Fruit fly (Drosophila melanogaster) whole organism, embryonic: ENCODE results near the gene Bet3.

ENCODE experiments used
- C15 ChIP-seq: fragments of 200-800 bp; sonication (Bioruptor generic); IDR thresholded peaks from 3 replicates; pipeline ENCODE4 v1.3.6; 2022; ENCODE audit warnings: missing biosample characterization, missing genetic modification characterization
- CG10321 ChIP-seq: fragments of 200-800 bp; sonication (Bioruptor generic); IDR thresholded peaks from 2 replicates; pipeline ENCODE4 v1.3.6; 2022; ENCODE audit warnings: missing biosample characterization, missing genetic modification characterization
- CG14441 ChIP-seq: fragments of 200-800 bp; sonication (Bioruptor generic); IDR thresholded peaks from 2 replicates; pipeline ENCODE4 v1.3.6; 2022; ENCODE audit warnings: missing biosample characterization, missing genetic modification characterization
- CG18764 ChIP-seq: fragments of 200-800 bp; sonication (Bioruptor generic); optimal IDR thresholded peaks from 3 replicates; lab custom pipeline; 2016; ENCODE audit warnings: missing biosample characterization, missing genetic modification characterization
- CG2889 ChIP-seq: fragments of 200-800 bp; sonication (Bioruptor generic); IDR thresholded peaks from 3 replicates; pipeline ENCODE4 v1.3.6; 2022; ENCODE audit warnings: missing biosample characterization, missing genetic modification characterization
- CG31441 ChIP-seq: fragments of 200-800 bp; sonication (Bioruptor generic); IDR thresholded peaks from 2 replicates; pipeline ENCODE4 v1.3.6; 2022; ENCODE audit warnings: missing biosample characterization, missing genetic modification characterization
- CG32532 ChIP-seq: fragments of 200-800 bp; sonication (Bioruptor generic); IDR thresholded peaks from 2 replicates; pipeline ENCODE4 v1.3.6; 2022; ENCODE audit warnings: missing biosample characterization, missing genetic modification characterization
- CG34224 ChIP-seq: fragments of 200-800 bp; sonication (Bioruptor generic); IDR thresholded peaks from 3 replicates; pipeline ENCODE4 v1.3.6; 2022; ENCODE audit warnings: missing biosample characterization, missing genetic modification characterization; ENCODE audit not compliant: partially characterized antibody
- CG34376 ChIP-seq: fragments of 200-800 bp; sonication (Bioruptor generic); optimal IDR thresholded peaks from 2 replicates; lab custom pipeline; 2018; ENCODE audit warnings: missing biosample characterization, mild to moderate bottlenecking, missing genetic modification characterization
- CG4404 ChIP-seq: fragments of 200-800 bp; sonication (Bioruptor generic); IDR thresholded peaks from 2 replicates; pipeline ENCODE4 v1.3.6; 2022; ENCODE audit warnings: missing biosample characterization, missing genetic modification characterization
- CG5953 ChIP-seq: fragments of 200-800 bp; sonication (Bioruptor generic); IDR thresholded peaks from 2 replicates; pipeline ENCODE4 v1.3.6; 2022; ENCODE audit warnings: missing biosample characterization, missing genetic modification characterization
- CG6254 ChIP-seq: fragments of 200-800 bp; sonication (Bioruptor generic); optimal IDR thresholded peaks from 3 replicates; lab custom pipeline; 2017; ENCODE audit warnings: mild to moderate bottlenecking, missing biosample characterization, missing genetic modification reagents, missing genetic modification characterization
- CG6689 ChIP-seq: fragments of 200-800 bp; sonication (Bioruptor generic); IDR thresholded peaks from 2 replicates; pipeline ENCODE4 v1.3.6; 2022; ENCODE audit warnings: missing biosample characterization, missing genetic modification characterization
- CG8089 ChIP-seq: fragments of 200-800 bp; sonication (Bioruptor generic); optimal IDR thresholded peaks from 3 replicates; lab custom pipeline; 2016; ENCODE audit warnings: missing biosample characterization, missing genetic modification characterization
- CG8765 ChIP-seq: fragments of 200-800 bp; sonication (Bioruptor generic); IDR thresholded peaks from 2 replicates; pipeline ENCODE4 v1.3.6; 2022; ENCODE audit warnings: missing biosample characterization, missing genetic modification characterization
- CoRest ChIP-seq: fragments of 200-800 bp; sonication (Bioruptor generic); optimal IDR thresholded peaks from 3 replicates; lab custom pipeline; 2018; ENCODE audit warnings: missing biosample characterization, mild to moderate bottlenecking, missing genetic modification characterization, moderate library complexity
- Deaf1 ChIP-seq: fragments of 200-800 bp; optimal IDR thresholded peaks from 3 replicates; lab custom pipeline; 2019; ENCODE audit warnings: missing biosample characterization, mild to moderate bottlenecking, missing genetic modification characterization, moderate library complexity
- Drgx ChIP-seq: fragments of 200-800 bp; sonication (Bioruptor generic); IDR thresholded peaks from 2 replicates; pipeline ENCODE4 v1.3.6; 2022; ENCODE audit warnings: missing biosample characterization, missing genetic modification characterization
- H2.0 ChIP-seq: fragments of 200-800 bp; sonication (Bioruptor generic); IDR thresholded peaks from 2 replicates; pipeline ENCODE4 v1.3.6; 2022; ENCODE audit warnings: missing biosample characterization, missing genetic modification characterization
- Lhr ChIP-seq: fragments of 200-800 bp; sonication (Bioruptor generic); optimal IDR thresholded peaks from 3 replicates; lab custom pipeline; 2017; ENCODE audit warnings: mild to moderate bottlenecking, missing biosample characterization, missing genetic modification reagents, missing genetic modification characterization
- Med ChIP-seq: fragments of 200-800 bp; sonication (Bioruptor generic); peaks from one replicate; lab custom pipeline; 2016; ENCODE audit warnings: missing biosample characterization, missing genetic modification characterization, mild to moderate bottlenecking, inconsistent platforms, moderate library complexity
- Optix ChIP-seq: fragments of 200-800 bp; sonication (Bioruptor generic); IDR thresholded peaks from 3 replicates; pipeline ENCODE4 v1.3.6; 2022; ENCODE audit warnings: missing biosample characterization, missing genetic modification characterization
- PHDP ChIP-seq: fragments of 200-800 bp; sonication (Bioruptor generic); optimal IDR thresholded peaks from 3 replicates; lab custom pipeline; 2018; ENCODE audit warnings: missing biosample characterization, mild to moderate bottlenecking, missing genetic modification characterization, moderate library complexity
- Sox102F ChIP-seq: fragments of 200-800 bp; sonication (Bioruptor generic); optimal IDR thresholded peaks from 2 replicates; lab custom pipeline; 2018; ENCODE audit warnings: missing biosample characterization, mild to moderate bottlenecking, missing genetic modification characterization, moderate library complexity
- TFAM ChIP-seq: fragments of 200-800 bp; sonication (Bioruptor generic); optimal IDR thresholded peaks from 2 replicates; lab custom pipeline; 2017; ENCODE audit warnings: missing biosample characterization, missing genetic modification characterization, inconsistent platforms
- Usf ChIP-seq: fragments of 200-800 bp; sonication (Bioruptor generic); optimal IDR thresholded peaks from 2 replicates; lab custom pipeline; 2017; ENCODE audit warnings: missing genotype, missing biosample characterization, missing genetic modification characterization
- Xrp1 ChIP-seq: fragments of 200-800 bp; sonication (Bioruptor generic); IDR thresholded peaks from 2 replicates; pipeline ENCODE4 v1.3.6; 2022; ENCODE audit warnings: missing biosample characterization, missing genetic modification characterization
- ap ChIP-seq: fragments of 200-800 bp; sonication (Bioruptor generic); IDR thresholded peaks from 2 replicates; pipeline ENCODE4 v1.3.6; 2022; ENCODE audit warnings: missing biosample characterization, missing genetic modification characterization
- ara ChIP-seq: fragments of 200-800 bp; sonication (Bioruptor generic); IDR thresholded peaks from 2 replicates; pipeline ENCODE4 v1.3.6; 2022; ENCODE audit warnings: missing biosample characterization, missing genetic modification characterization
- ase ChIP-seq: fragments of 200-800 bp; sonication (Bioruptor generic); IDR thresholded peaks from 3 replicates; pipeline ENCODE4 v1.3.6; 2022; ENCODE audit warnings: missing biosample characterization, missing genetic modification characterization
- bbx ChIP-seq: fragments of 200-800 bp; sonication (Bioruptor generic); IDR thresholded peaks from 2 replicates; pipeline ENCODE4 v1.3.6; 2022; ENCODE audit warnings: missing biosample characterization, missing genetic modification characterization; ENCODE audit not compliant: partially characterized antibody
- ci ChIP-seq: fragments of 200-800 bp; sonication (Bioruptor generic); IDR thresholded peaks from 3 replicates; pipeline ENCODE4 v1.3.6; 2022; ENCODE audit warnings: missing biosample characterization, missing genetic modification characterization
- en ChIP-seq: fragments of 200-800 bp; sonication (Bioruptor generic); optimal IDR thresholded peaks from 2 replicates; lab custom pipeline; 2016; ENCODE audit warnings: missing biosample characterization, missing genetic modification characterization
- gsb-n ChIP-seq: fragments of 200-800 bp; sonication (Bioruptor generic); optimal IDR thresholded peaks from 3 replicates; lab custom pipeline; 2018; ENCODE audit warnings: missing biosample characterization, mild to moderate bottlenecking, missing genetic modification characterization
- hkb ChIP-seq, 2 experiments: fragments of 200-800 bp in 1 of 2; fragments of >200 bp in 1 of 2; sonication (Bioruptor generic) in 1 of 2; IDR thresholded peaks in 1 of 2; optimal IDR thresholded peaks in 1 of 2; 2 replicates each; pipeline versions ENCODE4 v1.3.6 to Lab custom; 2017 to 2022; ENCODE audit warnings: missing biosample characterization in 1 of 2, missing genetic modification characterization in 1 of 2
- klu ChIP-seq: fragments of 200-800 bp; sonication (Bioruptor generic); IDR thresholded peaks from 2 replicates; pipeline ENCODE4 v1.3.6; 2022; ENCODE audit warnings: missing biosample characterization, missing genetic modification characterization
- lilli ChIP-seq: fragments of 200-800 bp; sonication (Bioruptor generic); optimal IDR thresholded peaks from 3 replicates; lab custom pipeline; 2016; ENCODE audit warnings: missing biosample characterization, missing genetic modification characterization
- lmd ChIP-seq: fragments of 200-800 bp; sonication (Bioruptor generic); IDR thresholded peaks from 2 replicates; pipeline ENCODE4 v1.3.6; 2022; ENCODE audit warnings: missing biosample characterization, missing genetic modification characterization
- pan ChIP-seq, 4 experiments: fragments of >200 bp in 3 of 4; fragments of 200-800 bp in 1 of 4; sonication (Bioruptor generic) in 1 of 4; optimal IDR thresholded peaks in 3 of 4; IDR thresholded peaks in 1 of 4; 2 replicates each; pipeline versions ENCODE4 v1.3.6 to Lab custom; 2017 to 2022; ENCODE audit warnings: missing biosample characterization in 2 of 4, missing genetic modification characterization in 2 of 4, mixed read lengths in 1 of 4
- pb ChIP-seq: fragments of 200-800 bp; sonication (Bioruptor generic); optimal IDR thresholded peaks from 3 replicates; lab custom pipeline; 2016; ENCODE audit warnings: missing biosample characterization, missing genetic modification characterization
- ranshi ChIP-seq: fragments of 200-800 bp; sonication (Bioruptor generic); IDR thresholded peaks from 2 replicates; pipeline ENCODE4 v1.3.6; 2022; ENCODE audit warnings: missing biosample characterization, missing genetic modification characterization
- row ChIP-seq: fragments of 200-800 bp; sonication (Bioruptor generic); IDR thresholded peaks from 3 replicates; pipeline ENCODE4 v1.3.6; 2022; ENCODE audit warnings: missing biosample characterization, missing genetic modification characterization
- sens-2 ChIP-seq: fragments of 200-800 bp; sonication (Bioruptor generic); IDR thresholded peaks from 2 replicates; pipeline ENCODE4 v1.3.6; 2022; ENCODE audit warnings: missing biosample characterization, missing genetic modification characterization
- sisA ChIP-seq: fragments of 200-800 bp; sonication (Bioruptor generic); IDR thresholded peaks from 2 replicates; pipeline ENCODE4 v1.3.6; 2022; ENCODE audit warnings: missing biosample characterization, missing genetic modification characterization
- sr ChIP-seq: fragments of 200-800 bp; sonication (Bioruptor generic); IDR thresholded peaks from 3 replicates; pipeline ENCODE4 v1.3.6; 2022; ENCODE audit warnings: missing biosample characterization, missing genetic modification characterization
- ttk ChIP-seq: fragments of 200-800 bp; sonication (Bioruptor generic); IDR thresholded peaks from 2 replicates; pipeline ENCODE4 v2.1.2; 2022; ENCODE audit warnings: missing biosample characterization, missing genetic modification characterization
- vvl ChIP-seq: fragments of 200-800 bp; sonication (Bioruptor generic); IDR thresholded peaks from 2 replicates; pipeline ENCODE4 v1.3.6; 2022; ENCODE audit warnings: missing biosample characterization, missing genetic modification characterization
- wor ChIP-seq: fragments of 200-800 bp; sonication (Bioruptor generic); IDR thresholded peaks from 2 replicates; pipeline ENCODE4 v1.3.6; 2022; ENCODE audit warnings: missing biosample characterization, missing genetic modification characterization
- z ChIP-seq: fragments of 200-800 bp; sonication (Bioruptor generic); IDR thresholded peaks from 3 replicates; pipeline ENCODE4 v1.3.6; 2022; ENCODE audit warnings: missing biosample characterization, missing genetic modification characterization
- zfh1 ChIP-seq: fragments of 200-800 bp; sonication (Bioruptor generic); IDR thresholded peaks from 3 replicates; pipeline ENCODE4 v1.3.6; 2022; ENCODE audit warnings: missing biosample characterization, missing genetic modification characterization

Gene Bet3

dm6 chr3L:9419328-9419727 lies 22.7 kb downstream of the Bet3 start:
- TF ChIP-seq Lhr (GFP tag; lab: Kevin White, UChicago) (no peak), CG8089 (GFP tag; lab: Kevin White, UChicago) (no peak), CG5953 (GFP tag; lab: Robert Waterston, UW) (0 out of 2 replicates have a peak, but pooled peaks have one; percentile 50), CG8765 (GFP tag; lab: Robert Waterston, UW) (no peak), Optix (GFP tag; lab: Robert Waterston, UW) (0 out of 3 replicates have a peak, but pooled peaks have one; percentile 33), en (GFP tag; lab: Kevin White, UChicago) (no peak), CG32532 (0 out of 2 replicates have a peak, but pooled peaks have one; percentile 9), CG34224 (GFP tag; lab: Robert Waterston, UW) (no peak), TFAM (GFP tag; lab: Kevin White, UChicago) (no peak), Med (GFP tag; lab: Kevin White, UChicago) (peak; percentile 47), pan (optimal IDR thresholded peaks at IDR 0.05; lab: Kevin White, UChicago) (no peak), pan (GFP tag; optimal IDR thresholded peaks at IDR 0.05 in 1 of 2, IDR thresholded peaks at IDR 0.05 in 1 of 2) (peak in 1 of 2 experiments; percentile 64), CG4404 (GFP tag; lab: Robert Waterston, UW) (no peak), Deaf1 (tag; lab: Kevin White, UChicago) (no peak), CG10321 (GFP tag; lab: Robert Waterston, UW) (no peak), CG2889 (GFP tag; lab: Robert Waterston, UW) (no peak), z (GFP tag; lab: Robert Waterston, UW) (no peak), klu (GFP tag; lab: Robert Waterston, UW) (0 out of 2 replicates have a peak, but pooled peaks have one; percentile 28), CoRest (tag; lab: Kevin White, UChicago) (no peak), gsb-n (tag; lab: Kevin White, UChicago) (no peak), Xrp1 (GFP tag; lab: Robert Waterston, UW) (peak; percentile 14; the same call in 1 of the 2 replicates), ci (GFP tag; lab: Robert Waterston, UW) (peak; percentile 65; the same call in 2 of the 3 replicates), Usf (no peak), ttk (GFP tag; lab: Robert Waterston, UW) (0 out of 2 replicates have a peak, but pooled peaks have one; percentile 5), CG6689 (no peak), sr (0 out of 3 replicates have a peak, but pooled peaks have one; percentile 25), sens-2 (GFP tag; lab: Robert Waterston, UW) (0 out of 2 replicates have a peak, but pooled peaks have one; percentile 4), lmd (GFP tag; lab: Robert Waterston, UW) (peak; percentile 11; the same call in 1 of the 2 replicates), C15 (GFP tag; lab: Robert Waterston, UW) (no peak), CG18764 (no peak), ap (GFP tag; lab: Robert Waterston, UW) (0 out of 2 replicates have a peak, but pooled peaks have one; percentile 35), row (GFP tag; lab: Robert Waterston, UW) (0 out of 3 replicates have a peak, but pooled peaks have one; percentile 23), ara (GFP tag; lab: Robert Waterston, UW) (no peak), pb (GFP tag; lab: Kevin White, UChicago) (no peak), hkb (optimal IDR thresholded peaks at IDR 0.05; lab: Kevin White, UChicago) (no peak), hkb (GFP tag; IDR thresholded peaks at IDR 0.05; lab: Robert Waterston, UW) (0 out of 2 replicates have a peak, but pooled peaks have one; percentile 21), sisA (GFP tag; lab: Robert Waterston, UW) (peak; percentile 32; the same call in 1 of the 2 replicates), CG14441 (GFP tag; lab: Robert Waterston, UW) (peak; percentile 40), PHDP (tag; lab: Kevin White, UChicago) (no peak), CG34376 (no peak), zfh1 (GFP tag; lab: Robert Waterston, UW) (0 out of 3 replicates have a peak, but pooled peaks have one; percentile 24), vvl (GFP tag; lab: Robert Waterston, UW) (peak; percentile 46; the same call in 1 of the 2 replicates), wor (GFP tag; lab: Robert Waterston, UW) (no peak), Drgx (peak; percentile 83), CG31441 (GFP tag; lab: Robert Waterston, UW) (no peak), ranshi (GFP tag; lab: Robert Waterston, UW) (0 out of 2 replicates have a peak, but pooled peaks have one; percentile 16), H2.0 (no peak), ase (0 out of 3 replicates have a peak, but pooled peaks have one; percentile 10), lilli (GFP tag; lab: Kevin White, UChicago) (no peak), CG6254 (GFP tag; lab: Kevin White, UChicago) (no peak), bbx (no peak), Sox102F (GFP tag; lab: Kevin White, UChicago) (peak; percentile 25)
